Worm (Caenorhabditis elegans) whole organism, L3 larva: ENCODE data around the gene ify-1.

Source experiments
- R02D3.7 ChIP-seq: fragments of 150-350 bp; optimal IDR thresholded peaks from 2 replicates; lab custom pipeline; 2014; ENCODE audit warnings: missing biosample characterization, missing genetic modification characterization
- ZK546.5 ChIP-seq: sonication (generic microtip); optimal IDR thresholded peaks from 2 replicates; lab custom pipeline; 2017; ENCODE audit warnings: missing biosample characterization, missing genetic modification characterization
- aly-2 ChIP-seq: fragments of 150-350 bp; optimal IDR thresholded peaks from 2 replicates; lab custom pipeline; 2014; ENCODE audit warnings: missing biosample characterization, missing genetic modification characterization
- ama-1 ChIP-seq: fragments of 150-350 bp; optimal IDR thresholded peaks from 2 replicates; lab custom pipeline; 2018
- ceh-16 ChIP-seq: sonication (generic microtip); optimal IDR thresholded peaks from 2 replicates; lab custom pipeline; 2017; ENCODE audit warnings: missing biosample characterization, missing genetic modification characterization
- ceh-28 ChIP-seq: fragments of 150-350 bp; optimal IDR thresholded peaks from 2 replicates; lab custom pipeline; 2014; ENCODE audit warnings: missing biosample characterization, missing genetic modification reagents, missing genetic modification characterization
- ceh-82 ChIP-seq: fragments of 150-350 bp; optimal IDR thresholded peaks from 2 replicates; lab custom pipeline; 2014; ENCODE audit warnings: missing biosample characterization, missing genetic modification characterization
- ceh-9 ChIP-seq: sonication (generic microtip); optimal IDR thresholded peaks from 2 replicates; lab custom pipeline; 2018; ENCODE audit warnings: missing biosample characterization, missing genetic modification characterization
- daf-12 ChIP-seq: fragments of 150-350 bp; optimal IDR thresholded peaks from 2 replicates; lab custom pipeline; 2014; ENCODE audit warnings: missing biosample characterization, missing genetic modification reagents, missing genetic modification characterization
- egl-27 ChIP-seq: sonication (generic microtip); optimal IDR thresholded peaks from 4 replicates; lab custom pipeline; 2017; ENCODE audit warnings: missing biosample characterization, missing genetic modification reagents, missing genetic modification characterization
- egl-5 ChIP-seq: fragments of 150-350 bp; optimal IDR thresholded peaks from 2 replicates; lab custom pipeline; 2017; ENCODE audit warnings: missing biosample characterization, missing genetic modification reagents, missing genetic modification characterization, inconsistent platforms
- elt-2 ChIP-seq: sonication (generic microtip); optimal IDR thresholded peaks from 2 replicates; lab custom pipeline; 2016; ENCODE audit warnings: missing genetic modification reagents, mild to moderate bottlenecking, missing genetic modification characterization, missing compliant biosample characterization
- eor-1 ChIP-seq, 2 experiments: fragments of 150-350 bp; optimal IDR thresholded peaks; 2 replicates each; lab custom pipeline; 2014 to 2018; ENCODE audit warnings: missing biosample characterization in 2 of 2, missing genetic modification characterization in 2 of 2
- fkh-10 ChIP-seq: sonication (generic microtip); optimal IDR thresholded peaks from 2 replicates; lab custom pipeline; 2017; ENCODE audit warnings: missing biosample characterization, missing genetic modification reagents, missing genetic modification characterization
- fos-1 ChIP-seq: fragments of 150-350 bp; optimal IDR thresholded peaks from 2 replicates; lab custom pipeline; 2014; ENCODE audit warnings: missing biosample characterization, missing genetic modification characterization
- hmg-11 ChIP-seq: sonication (generic microtip); optimal IDR thresholded peaks from 2 replicates; lab custom pipeline; 2016; ENCODE audit warnings: missing genetic modification characterization, missing compliant biosample characterization
- jun-1 ChIP-seq: fragments of 150-350 bp; optimal IDR thresholded peaks from 2 replicates; lab custom pipeline; 2014; ENCODE audit warnings: missing biosample characterization, missing genetic modification reagents, missing genetic modification characterization
- lin-15B ChIP-seq: fragments of 150-350 bp; optimal IDR thresholded peaks from 2 replicates; lab custom pipeline; 2014; ENCODE audit warnings: missing biosample characterization, missing genetic modification characterization
- lin-39 ChIP-seq: fragments of 150-350 bp; optimal IDR thresholded peaks from 2 replicates; lab custom pipeline; 2018; ENCODE audit warnings: missing biosample characterization, missing genetic modification reagents, missing genetic modification characterization
- lsy-12 ChIP-seq: sonication (generic microtip); optimal IDR thresholded peaks from 2 replicates; lab custom pipeline; 2016; ENCODE audit warnings: mild to moderate bottlenecking, missing genetic modification characterization, missing compliant biosample characterization
- mdl-1 ChIP-seq: fragments of 150-350 bp; optimal IDR thresholded peaks from 2 replicates; lab custom pipeline; 2014; ENCODE audit warnings: missing biosample characterization, missing genetic modification characterization
- mml-1 ChIP-seq: fragments of 150-350 bp; sonication (generic microtip); optimal IDR thresholded peaks from 3 replicates; lab custom pipeline; 2014; ENCODE audit warnings: missing biosample characterization, missing genetic modification characterization
- nfya-1 ChIP-seq: sonication (generic microtip); optimal IDR thresholded peaks from 2 replicates; lab custom pipeline; 2017; ENCODE audit warnings: missing genetic modification characterization, mild to moderate bottlenecking, missing compliant biosample characterization, antibody characterized with exemption, moderate library complexity; ENCODE audit not compliant: insufficient read depth
- nhr-12 ChIP-seq: fragments of 150-350 bp; optimal IDR thresholded peaks from 2 replicates; lab custom pipeline; 2014; ENCODE audit warnings: missing biosample characterization, missing genetic modification characterization
- nhr-23 ChIP-seq: fragments of 150-350 bp; optimal IDR thresholded peaks from 2 replicates; lab custom pipeline; 2014; ENCODE audit warnings: missing biosample characterization, missing genetic modification reagents, missing genetic modification characterization
- nhr-237 ChIP-seq: fragments of 150-350 bp; optimal IDR thresholded peaks from 2 replicates; lab custom pipeline; 2014; ENCODE audit warnings: missing biosample characterization, missing genetic modification characterization
- nhr-25 ChIP-seq: sonication (generic microtip); optimal IDR thresholded peaks from 2 replicates; lab custom pipeline; 2017; ENCODE audit warnings: missing biosample characterization, missing genetic modification characterization
- nhr-28 ChIP-seq: fragments of 150-350 bp; optimal IDR thresholded peaks from 2 replicates; lab custom pipeline; 2014; ENCODE audit warnings: missing biosample characterization, missing genetic modification characterization
- nhr-43 ChIP-seq: sonication (generic microtip); optimal IDR thresholded peaks from 2 replicates; lab custom pipeline; 2016; ENCODE audit warnings: mild to moderate bottlenecking, missing genetic modification characterization, missing compliant biosample characterization; ENCODE audit not compliant: poor library complexity, severe bottlenecking
- nhr-67 ChIP-seq: fragments of 150-350 bp; optimal IDR thresholded peaks from 2 replicates; lab custom pipeline; 2014; ENCODE audit warnings: missing biosample characterization, missing genetic modification characterization
- nhr-76 ChIP-seq: fragments of 150-350 bp; sonication (generic microtip); optimal IDR thresholded peaks from 5 replicates; lab custom pipeline; 2014; ENCODE audit warnings: missing biosample characterization, missing genetic modification characterization
- nhr-77 ChIP-seq: fragments of 150-350 bp; optimal IDR thresholded peaks from 2 replicates; lab custom pipeline; 2014; ENCODE audit warnings: missing biosample characterization, missing genetic modification characterization
- pha-4 ChIP-seq: fragments of 150-350 bp; optimal IDR thresholded peaks from 2 replicates; lab custom pipeline; 2014; ENCODE audit warnings: missing biosample characterization, missing genetic modification reagents, missing genetic modification characterization
- pqm-1 ChIP-seq: fragments of 150-350 bp; optimal IDR thresholded peaks from 2 replicates; lab custom pipeline; 2017; ENCODE audit warnings: missing biosample characterization, missing genetic modification characterization, inconsistent platforms
- sea-2 ChIP-seq: fragments of 150-350 bp; sonication (generic microtip); optimal IDR thresholded peaks from 4 replicates; lab custom pipeline; 2014; ENCODE audit warnings: missing biosample characterization, missing genetic modification reagents, missing genetic modification characterization
- skn-1 ChIP-seq: fragments of 150-350 bp; optimal IDR thresholded peaks from 2 replicates; lab custom pipeline; 2014; ENCODE audit warnings: missing biosample characterization, missing genetic modification characterization
- snpc-4 ChIP-seq: fragments of 150-350 bp; optimal IDR thresholded peaks from 2 replicates; lab custom pipeline; 2014; ENCODE audit warnings: missing biosample characterization, missing genetic modification characterization
- tbx-2 ChIP-seq: sonication (generic microtip); optimal IDR thresholded peaks from 2 replicates; lab custom pipeline; 2016; ENCODE audit warnings: mild to moderate bottlenecking, missing genetic modification characterization, missing compliant biosample characterization
- unc-39 ChIP-seq: sonication (generic microtip); optimal IDR thresholded peaks from 4 replicates; lab custom pipeline; 2017; ENCODE audit warnings: missing biosample characterization, missing genetic modification characterization
- unc-62 ChIP-seq: fragments of 150-350 bp; sonication (generic microtip); optimal IDR thresholded peaks from 4 replicates; lab custom pipeline; 2014; ENCODE audit warnings: missing biosample characterization, missing genetic modification reagents, missing genetic modification characterization
- zag-1 ChIP-seq: fragments of 150-350 bp; optimal IDR thresholded peaks from 2 replicates; lab custom pipeline; 2014; ENCODE audit warnings: missing biosample characterization, missing genetic modification characterization
- ztf-11 ChIP-seq: fragments of 150-350 bp; optimal IDR thresholded peaks from 2 replicates; lab custom pipeline; 2014; ENCODE audit warnings: missing biosample characterization, missing genetic modification characterization
- ztf-4 ChIP-seq: fragments of 150-350 bp; optimal IDR thresholded peaks from 2 replicates; lab custom pipeline; 2014; ENCODE audit warnings: missing biosample characterization, missing genetic modification characterization

Gene ify-1

DNA sequence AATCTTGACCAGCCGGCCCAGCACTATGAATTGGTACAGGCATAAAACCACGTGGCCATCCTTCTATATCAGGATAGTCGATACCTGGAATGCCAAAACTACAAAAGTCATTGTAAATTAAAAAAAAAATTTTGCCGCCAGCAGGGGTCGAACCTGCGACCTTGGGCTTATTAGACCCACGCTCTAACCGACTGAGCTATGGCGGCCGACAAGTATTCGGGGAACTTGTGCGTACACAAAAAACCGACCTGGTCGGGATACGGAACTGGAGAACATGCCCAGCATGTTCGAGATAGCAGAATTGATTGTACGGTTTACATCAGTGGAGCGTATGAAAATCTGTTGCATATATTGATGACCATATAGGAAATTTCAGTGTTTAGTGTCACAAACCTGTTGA lies 2.3 kb upstream of the ify-1 start (continued):
- TF ChIP-seq hmg-11 (tag; lab: Kevin White, UChicago), result peak; percentile 67
- TF ChIP-seq fkh-10 (GFP tag; lab: Kevin White, UChicago), result no peak
- no peak for TF ChIP-seq egl-27 (tag; lab: Kevin White, UChicago)

DNA sequence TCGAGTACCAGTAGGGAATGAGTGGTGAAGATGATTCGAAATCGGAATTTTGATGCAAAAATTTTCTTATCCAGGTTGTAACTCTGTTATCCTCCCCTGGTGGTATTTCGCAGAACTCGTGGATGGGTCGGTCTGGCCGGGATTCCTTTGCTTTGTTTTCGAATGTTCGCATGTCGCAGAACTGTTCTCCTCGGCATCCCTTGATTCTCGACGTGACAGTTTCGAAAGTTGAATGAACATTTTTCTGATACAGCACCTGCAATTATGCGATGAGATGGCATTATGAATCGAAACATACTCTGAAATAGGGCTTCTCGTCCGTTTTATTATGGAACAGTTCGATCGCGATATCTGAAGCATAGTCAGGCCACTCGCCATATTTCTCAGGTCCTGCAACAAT lies 1.3 kb upstream of the ify-1 start:
- TF ChIP-seq nhr-23 (tag; lab: Kevin White, UChicago) (no peak), unc-39 (tag; lab: Kevin White, UChicago) (no peak), elt-2 (tag; lab: Kevin White, UChicago) (peak; percentile 2)

DNA sequence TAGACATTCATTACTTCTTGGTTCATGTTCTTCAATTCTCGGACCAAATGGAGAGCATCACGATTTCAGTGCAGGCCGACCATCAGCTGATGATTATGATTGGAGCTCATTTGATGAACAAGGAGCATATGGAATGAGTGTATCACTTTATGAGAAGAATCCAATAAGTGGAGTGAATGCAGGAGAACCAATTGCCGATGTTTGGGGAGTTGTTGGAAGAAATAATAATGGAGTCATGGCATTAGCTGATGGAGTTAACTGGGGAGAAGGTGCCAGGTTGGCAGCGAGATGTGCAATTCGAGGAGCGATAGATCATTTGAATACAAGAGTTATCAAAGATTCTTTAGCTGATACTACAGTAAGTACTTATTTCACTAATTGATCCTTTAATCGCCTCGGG lies 4.2 kb downstream of the ify-1 start:
- TF ChIP-seq aly-2 (no peak), nhr-237 (tag; lab: Kevin White, UChicago) (no peak), ztf-4 (tag; lab: Kevin White, UChicago) (no peak), pqm-1 (no peak), pha-4 (tag; lab: Kevin White, UChicago) (no peak), nhr-23 (tag; lab: Kevin White, UChicago) (no peak), jun-1 (tag; lab: Kevin White, UChicago) (no peak), hmg-11 (tag; lab: Kevin White, UChicago) (no peak), daf-12 (tag; lab: Kevin White, UChicago) (no peak), nhr-25 (tag; lab: Kevin White, UChicago) (no peak), nfya-1 (no peak), ceh-16 (tag; lab: Kevin White, UChicago) (no peak), lin-15B (tag; lab: Kevin White, UChicago) (no peak)

ce11 chrII:5049865-5050342 lies 5.1 kb downstream of the ify-1 start, which contains the start of gene F33G12.6:
F33G12.6 (plus strand) TSS chrII:5049915.
- peak; percentile 76 for TF ChIP-seq egl-5 (tag; lab: Kevin White, UChicago)
- no peak for TF ChIP-seq ZK546.5 (tag; lab: Kevin White, UChicago)

DNA sequence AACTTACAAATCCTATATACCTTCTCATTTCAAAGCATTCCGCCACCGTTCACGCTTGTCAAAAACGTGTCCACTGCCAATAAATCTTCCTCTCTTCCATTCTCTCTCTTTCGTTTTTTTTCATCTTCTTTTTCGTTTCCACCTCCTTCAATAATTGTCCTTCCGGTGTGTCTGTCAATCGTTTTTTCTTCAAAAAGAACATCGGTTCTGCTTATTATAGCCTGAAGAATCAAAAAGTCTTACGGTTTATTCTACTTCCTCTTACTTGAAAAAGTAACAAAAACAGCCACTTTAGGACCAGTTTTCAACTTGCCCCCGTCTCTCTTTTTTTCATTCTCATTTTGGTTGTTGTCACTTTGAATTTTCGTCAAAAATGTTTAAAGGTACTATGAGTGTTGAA lies 5.7 kb downstream of the ify-1 start:
- TF ChIP-seq hmg-11 (tag; lab: Kevin White, UChicago) (no peak), sea-2 (GFP tag; lab: Kevin White, UChicago) (no peak), zag-1 (no peak), nhr-12 (no peak), ceh-82 (tag; lab: Kevin White, UChicago) (no peak), ceh-28 (tag; lab: Kevin White, UChicago) (peak; percentile 5), pha-4 (tag; lab: Kevin White, UChicago) (no peak), nhr-43 (peak; percentile 13), jun-1 (tag; lab: Kevin White, UChicago) (no peak), egl-5 (tag; lab: Kevin White, UChicago) (no peak), egl-27 (tag; lab: Kevin White, UChicago) (no peak), mdl-1 (tag; lab: Kevin White, UChicago) (no peak), lin-39 (tag; lab: Kevin White, UChicago) (no peak), nhr-67 (no peak), fkh-10 (GFP tag; lab: Kevin White, UChicago) (no peak), ztf-4 (tag; lab: Kevin White, UChicago) (no peak), nhr-237 (tag; lab: Kevin White, UChicago) (no peak), ceh-9 (no peak), eor-1 (tag; optimal IDR thresholded peaks at IDR 0.05; lab: Kevin White, UChicago) (no peak), elt-2 (tag; lab: Kevin White, UChicago) (no peak), nhr-76 (tag; lab: Kevin White, UChicago) (no peak), tbx-2 (tag; lab: Kevin White, UChicago) (no peak), unc-62 (GFP tag; lab: Kevin White, UChicago) (peak; percentile 56), nhr-28 (no peak), unc-39 (tag; lab: Kevin White, UChicago) (no peak), daf-12 (tag; lab: Kevin White, UChicago) (no peak), ama-1 (lab: Kevin White, UChicago) (no peak), aly-2 (no peak), ztf-11 (tag; lab: Kevin White, UChicago) (no peak), snpc-4 (no peak), ceh-16 (tag; lab: Kevin White, UChicago) (no peak), ZK546.5 (tag; lab: Kevin White, UChicago) (no peak), nhr-25 (tag; lab: Kevin White, UChicago) (peak; percentile 58), mml-1 (tag; lab: Kevin White, UChicago) (no peak), fos-1 (tag; lab: Kevin White, UChicago) (no peak), nhr-77 (tag; lab: Kevin White, UChicago) (no peak), lin-15B (tag; lab: Kevin White, UChicago) (no peak), nhr-23 (tag; lab: Kevin White, UChicago) (peak; percentile 48), skn-1 (tag; lab: Kevin White, UChicago) (no peak), nfya-1 (peak; percentile 17), lsy-12 (no peak), R02D3.7 (no peak)
